Worm (Caenorhabditis elegans) whole organism, late embryonic: Measurements from ENCODE around the gene F23B2.7.
A peak's percentile ranks its signal among the peaks of the same experiment; 100 is the strongest.

Experiments
- C08G9.2 ChIP-seq: sonication (generic microtip); optimal IDR thresholded peaks from 2 replicates; lab custom pipeline; 2016; ENCODE audit warnings: mild to moderate bottlenecking, missing genetic modification characterization, moderate library complexity, missing compliant biosample characterization
- F13H6.1 ChIP-seq: sonication (generic microtip); optimal IDR thresholded peaks from 2 replicates; lab custom pipeline; 2016; ENCODE audit warnings: missing genetic modification characterization, missing compliant biosample characterization
- K02D7.2 ChIP-seq: sonication (generic microtip); optimal IDR thresholded peaks from 2 replicates; lab custom pipeline; 2017; ENCODE audit warnings: mild to moderate bottlenecking, missing genetic modification characterization, missing compliant biosample characterization
- ama-1 ChIP-seq: fragments of 150-350 bp; optimal IDR thresholded peaks from 2 replicates; lab custom pipeline; 2014
- ceh-31 ChIP-seq: sonication (generic microtip); optimal IDR thresholded peaks from 2 replicates; lab custom pipeline; 2016; ENCODE audit warnings: missing genetic modification characterization, missing compliant biosample characterization
- ceh-48 ChIP-seq: sonication (generic microtip); optimal IDR thresholded peaks from 2 replicates; lab custom pipeline; 2016; ENCODE audit warnings: missing genetic modification characterization, inconsistent platforms, missing compliant biosample characterization
- ceh-6 ChIP-seq: fragments of 200-800 bp; sonication (Bioruptor generic); optimal IDR thresholded peaks from 2 replicates; lab custom pipeline; 2018; ENCODE audit warnings: mild to moderate bottlenecking, missing genetic modification characterization, missing compliant biosample characterization
- ceh-9 ChIP-seq: sonication (generic microtip); optimal IDR thresholded peaks from 2 replicates; lab custom pipeline; 2016; ENCODE audit warnings: mild to moderate bottlenecking, missing genetic modification characterization, inconsistent platforms, missing compliant biosample characterization
- elt-2 ChIP-seq: sonication (generic microtip); optimal IDR thresholded peaks from 2 replicates; lab custom pipeline; 2016; ENCODE audit warnings: missing genetic modification reagents, missing genetic modification characterization, missing compliant biosample characterization
- elt-4 ChIP-seq: sonication (generic microtip); optimal IDR thresholded peaks from 2 replicates; lab custom pipeline; 2016; ENCODE audit warnings: missing genetic modification characterization, missing compliant biosample characterization
- ets-4 ChIP-seq: sonication (generic microtip); optimal IDR thresholded peaks from 2 replicates; lab custom pipeline; 2016; ENCODE audit warnings: missing genetic modification characterization, missing compliant biosample characterization
- fkh-10 ChIP-seq: fragments of 150-350 bp; optimal IDR thresholded peaks from 2 replicates; lab custom pipeline; 2014; ENCODE audit warnings: missing biosample characterization, missing genetic modification reagents, missing genetic modification characterization
- fkh-6 ChIP-seq: sonication (generic microtip); optimal IDR thresholded peaks from 2 replicates; lab custom pipeline; 2016; ENCODE audit warnings: missing genetic modification characterization, missing compliant biosample characterization
- hlh-15 ChIP-seq: sonication (generic microtip); optimal IDR thresholded peaks from 2 replicates; lab custom pipeline; 2016; ENCODE audit warnings: missing genetic modification characterization, missing compliant biosample characterization
- hlh-30 ChIP-seq: sonication (generic microtip); optimal IDR thresholded peaks from 2 replicates; lab custom pipeline; 2017; ENCODE audit warnings: antibody characterized with exemption, missing genetic modification characterization, missing compliant biosample characterization; ENCODE audit not compliant: insufficient read depth
- hlh-6 ChIP-seq: sonication (generic microtip); optimal IDR thresholded peaks from 2 replicates; lab custom pipeline; 2016; ENCODE audit warnings: missing genotype, missing genetic modification characterization, missing compliant biosample characterization
- lin-11 ChIP-seq: fragments of 200-800 bp; sonication (Bioruptor generic); optimal IDR thresholded peaks from 2 replicates; lab custom pipeline; 2018; ENCODE audit warnings: mild to moderate bottlenecking, missing genetic modification characterization, missing compliant biosample characterization
- nfya-1 ChIP-seq: sonication (generic microtip); optimal IDR thresholded peaks from 2 replicates; lab custom pipeline; 2017; ENCODE audit warnings: missing genetic modification characterization, mild to moderate bottlenecking, missing compliant biosample characterization, antibody characterized with exemption, moderate library complexity
- nhr-232 ChIP-seq: sonication (generic microtip); optimal IDR thresholded peaks from 2 replicates; lab custom pipeline; 2016; ENCODE audit warnings: missing genetic modification characterization, missing compliant biosample characterization
- npax-4 ChIP-seq: sonication (generic microtip); optimal IDR thresholded peaks from 2 replicates; lab custom pipeline; 2016; ENCODE audit warnings: missing genetic modification characterization, missing compliant biosample characterization
- pag-3 ChIP-seq: sonication (generic microtip); optimal IDR thresholded peaks from 2 replicates; lab custom pipeline; 2016; ENCODE audit warnings: missing compliant biosample characterization, missing genetic modification characterization, borderline replicate concordance
- pha-2 ChIP-seq: sonication (generic microtip); optimal IDR thresholded peaks from 2 replicates; lab custom pipeline; 2017; ENCODE audit warnings: mild to moderate bottlenecking, missing genetic modification characterization, missing compliant biosample characterization
- pqm-1 ChIP-seq: sonication (generic microtip); optimal IDR thresholded peaks from 2 replicates; lab custom pipeline; 2016; ENCODE audit warnings: missing genetic modification characterization, missing compliant biosample characterization
- ref-2 ChIP-seq: sonication (generic microtip); optimal IDR thresholded peaks from 2 replicates; lab custom pipeline; 2016; ENCODE audit warnings: missing genetic modification characterization, missing compliant biosample characterization
- rnt-1 ChIP-seq: sonication (generic microtip); optimal IDR thresholded peaks from 2 replicates; lab custom pipeline; 2016; ENCODE audit warnings: missing genetic modification characterization, missing compliant biosample characterization
- sdc-2 ChIP-seq: sonication (generic microtip); optimal IDR thresholded peaks from 2 replicates; lab custom pipeline; 2016; ENCODE audit warnings: missing genotype, missing genetic modification characterization, missing compliant biosample characterization
- syd-9 ChIP-seq: sonication (generic microtip); optimal IDR thresholded peaks from 2 replicates; lab custom pipeline; 2016; ENCODE audit warnings: mild to moderate bottlenecking, missing genetic modification characterization, moderate library complexity, missing compliant biosample characterization
- tbx-2 ChIP-seq: sonication (generic microtip); optimal IDR thresholded peaks from 2 replicates; lab custom pipeline; 2016; ENCODE audit warnings: missing genetic modification characterization, missing compliant biosample characterization
- ttx-3 ChIP-seq: sonication (generic microtip); optimal IDR thresholded peaks from 2 replicates; lab custom pipeline; 2016; ENCODE audit warnings: missing genetic modification reagents, missing genetic modification characterization, missing compliant biosample characterization
- unc-3 ChIP-seq, 2 experiments: fragments of 200-800 bp in 1 of 2; sonication (Bioruptor generic) in 1 of 2; sonication (generic microtip) in 1 of 2; conservative IDR thresholded peaks in 1 of 2; optimal IDR thresholded peaks in 1 of 2; 2 replicates each; pipeline versions ENCODE4 v1.3.6 to Lab custom; 2016 to 2022; ENCODE audit warnings: missing compliant biosample characterization in 2 of 2, missing genetic modification characterization in 2 of 2, missing genetic modification reagents in 1 of 2
- unc-42 ChIP-seq: sonication (generic microtip); optimal IDR thresholded peaks from 2 replicates; lab custom pipeline; 2016; ENCODE audit warnings: missing genotype, missing genetic modification characterization, missing compliant biosample characterization
- unc-86 ChIP-seq: sonication (generic microtip); optimal IDR thresholded peaks from 2 replicates; lab custom pipeline; 2016; ENCODE audit warnings: missing genetic modification characterization, missing compliant biosample characterization

The F23B2.7 gene

DNA sequence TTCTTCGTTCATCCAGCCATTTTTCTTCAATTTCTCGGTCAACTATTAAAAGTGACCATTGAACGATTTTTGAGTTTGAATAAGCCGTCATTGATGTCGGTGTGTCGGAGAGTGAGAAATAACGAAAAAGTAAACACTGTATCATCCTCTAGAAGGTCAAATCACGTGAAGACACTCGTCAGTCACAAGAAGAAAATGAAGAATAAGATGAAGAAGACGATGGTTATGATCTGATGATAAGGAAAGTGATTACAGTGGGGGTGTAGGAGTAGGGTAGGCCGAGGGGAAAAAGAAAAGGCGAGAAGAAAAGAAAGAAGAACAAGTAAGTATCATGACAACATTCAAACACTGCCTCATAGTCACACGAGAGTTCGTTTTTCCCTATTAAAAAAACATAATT, 47.9 kb downstream of the F23B2.7 start:
- no peak for TF ChIP-seq unc-86
- no peak for TF ChIP-seq ceh-48
- no peak for TF ChIP-seq hlh-15 (tag; lab: Kevin White, UChicago)
- no peak for TF ChIP-seq ref-2 (tag; lab: Kevin White, UChicago)
- no peak for TF ChIP-seq ceh-9 (tag; lab: Kevin White, UChicago)
- no peak for TF ChIP-seq fkh-10 (GFP tag; lab: Kevin White, UChicago)
- TF ChIP-seq unc-42 (tag; lab: Kevin White, UChicago), result no peak
- TF ChIP-seq syd-9 (tag; lab: Kevin White, UChicago), result no peak
- TF ChIP-seq elt-4 (tag; lab: Kevin White, UChicago), result no peak
- TF ChIP-seq lin-11 (tag; lab: Kevin White, UChicago), result no peak
- no peak for TF ChIP-seq ama-1 (lab: Kevin White, UChicago)
- TF ChIP-seq nfya-1 (tag; lab: Kevin White, UChicago), result no peak
- TF ChIP-seq pha-2 (tag; lab: Kevin White, UChicago), result no peak
- TF ChIP-seq ets-4 (tag; lab: Kevin White, UChicago), result no peak
- TF ChIP-seq elt-2 (tag; lab: Kevin White, UChicago), result peak; percentile 38
- peak; percentile 53 for TF ChIP-seq hlh-30 (tag; lab: Kevin White, UChicago)
- no peak for TF ChIP-seq ceh-31 (tag; lab: Kevin White, UChicago)

- TF ChIP-seq npax-4 (no peak), pqm-1 (tag; lab: Kevin White, UChicago) (no peak), ceh-31 (tag; lab: Kevin White, UChicago) (no peak), elt-2 (tag; lab: Kevin White, UChicago) (peak; percentile 64), unc-3 (GFP tag; conservative IDR thresholded peaks at IDR 0.05; lab: Robert Waterston, UW) (no peak), unc-3 (tag; optimal IDR thresholded peaks at IDR 0.05; lab: Kevin White, UChicago) (no peak), rnt-1 (tag; lab: Kevin White, UChicago) (no peak), ama-1 (lab: Kevin White, UChicago) (no peak)
Observed at ce11 chrIV:9199148-9199938, 49.1 kb downstream of the F23B2.7 start.

DNA sequence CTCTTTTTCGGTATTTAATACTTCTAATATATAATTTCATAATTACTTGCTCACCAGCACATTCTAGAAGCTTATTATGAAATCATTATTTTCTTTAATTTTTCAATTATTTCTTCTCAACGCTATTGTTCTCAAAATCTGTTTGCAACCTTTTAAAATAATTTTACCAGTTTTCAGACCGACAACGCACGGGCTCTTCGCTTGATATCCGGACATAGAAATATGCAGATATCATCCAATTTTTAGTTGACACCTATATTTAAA, 49.6 kb downstream of the F23B2.7 start, which contains the start of gene wnk-1:
wnk-1 (plus strand) TSS at position 165 of the 264 bp plus-strand sequence.
- TF ChIP-seq pag-3 (tag; lab: Kevin White, UChicago) (no peak), nfya-1 (tag; lab: Kevin White, UChicago) (no peak), nhr-232 (no peak), tbx-2 (tag; lab: Kevin White, UChicago) (no peak), fkh-6 (tag; lab: Kevin White, UChicago) (no peak), hlh-15 (tag; lab: Kevin White, UChicago) (no peak), F13H6.1 (tag; lab: Kevin White, UChicago) (no peak), hlh-6 (tag; lab: Kevin White, UChicago) (no peak), K02D7.2 (no peak), ceh-6 (no peak), ttx-3 (tag; lab: Kevin White, UChicago) (no peak), C08G9.2 (tag; lab: Kevin White, UChicago) (no peak), hlh-30 (tag; lab: Kevin White, UChicago) (no peak), sdc-2 (no peak), unc-86 (no peak)
